Worm (Caenorhabditis elegans): Measurements from ENCODE around the gene toe-1.

The toe-1 gene

DNA sequence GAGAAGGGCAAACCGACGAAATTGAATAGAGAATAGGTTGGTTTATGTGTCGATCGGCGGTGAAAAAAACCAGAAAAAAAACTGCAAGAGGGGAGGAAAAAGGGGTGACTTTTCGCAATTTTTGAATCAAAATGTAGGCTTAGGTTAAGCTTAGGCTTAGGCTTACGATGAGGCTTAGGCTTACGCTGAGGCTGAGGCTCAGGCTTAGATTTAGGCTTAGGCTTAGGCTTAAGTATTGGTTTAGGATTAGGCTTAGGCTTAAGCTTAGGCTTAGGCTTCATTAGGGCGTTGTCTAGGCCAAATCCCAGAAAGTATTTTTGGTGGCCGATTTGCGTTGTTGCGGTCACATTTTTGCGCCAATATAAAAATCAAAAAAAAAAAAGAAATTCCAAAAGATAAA is 29.9 kb downstream of the toe-1 start:
- TF ChIP-seq lsy-12 (tag; optimal IDR thresholded peaks at IDR 0.05) (no peak), ceh-28 (tag; optimal IDR thresholded peaks at IDR 0.05) (no peak), ztf-4 (tag; optimal IDR thresholded peaks at IDR 0.05) (no peak), ceh-16 (tag; optimal IDR thresholded peaks at IDR 0.05) (no peak), egl-27 (tag; optimal IDR thresholded peaks at IDR 0.05) (no peak), nhr-12 (tag; optimal IDR thresholded peaks at IDR 0.05) (no peak), zag-1 (tag; optimal IDR thresholded peaks at IDR 0.05) (no peak), lin-39 (tag; optimal IDR thresholded peaks at IDR 0.05) (no peak), nhr-23 (tag; optimal IDR thresholded peaks at IDR 0.05) (no peak), unc-62 (GFP tag; optimal IDR thresholded peaks at IDR 0.05) (no peak), fkh-2 (tag; optimal IDR thresholded peaks at IDR 0.05) (no peak), nhr-76 (tag; optimal IDR thresholded peaks at IDR 0.05) (no peak), pqm-1 (tag; optimal IDR thresholded peaks at IDR 0.05) (no peak), snpc-4 (tag; optimal IDR thresholded peaks at IDR 0.05) (no peak), sea-2 (GFP tag; optimal IDR thresholded peaks at IDR 0.05) (no peak), nhr-67 (tag; optimal IDR thresholded peaks at IDR 0.05) (no peak), egl-5 (tag; optimal IDR thresholded peaks at IDR 0.05) (no peak)

DNA sequence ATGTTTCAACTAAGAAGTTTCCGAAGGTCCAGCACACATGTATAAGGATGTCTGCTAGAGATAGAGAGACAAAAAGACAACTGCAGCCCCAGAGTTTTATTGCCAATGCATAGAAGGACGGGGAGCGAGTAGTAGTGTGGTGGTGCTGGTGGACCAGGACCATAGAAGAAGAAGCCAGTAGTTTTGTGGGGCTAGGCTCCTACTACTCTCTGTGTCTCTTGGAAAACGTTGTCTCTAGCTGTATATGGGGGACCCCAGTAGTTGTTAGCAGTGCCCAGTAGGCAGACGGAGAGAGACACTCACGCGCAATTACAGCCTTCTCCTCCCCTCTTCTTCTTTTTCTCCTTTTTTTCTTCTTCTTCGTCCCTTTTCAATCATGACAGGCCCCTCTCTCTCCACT is 31.1 kb downstream of the toe-1 start:
- TF ChIP-seq nhr-23 (tag; optimal IDR thresholded peaks at IDR 0.05) (no peak), lin-15B (tag; optimal IDR thresholded peaks at IDR 0.05) (no peak), fkh-2 (tag; optimal IDR thresholded peaks at IDR 0.05) (no peak), ceh-28 (tag; optimal IDR thresholded peaks at IDR 0.05) (no peak), sea-2 (GFP tag; optimal IDR thresholded peaks at IDR 0.05) (no peak), ceh-82 (tag; optimal IDR thresholded peaks at IDR 0.05) (no peak), pha-4 (tag; optimal IDR thresholded peaks at IDR 0.05) (no peak), unc-62 (GFP tag; optimal IDR thresholded peaks at IDR 0.05) (no peak), mdl-1 (tag; optimal IDR thresholded peaks at IDR 0.05) (no peak), nhr-12 (tag; optimal IDR thresholded peaks at IDR 0.05) (no peak), nhr-11 (tag; optimal IDR thresholded peaks at IDR 0.05) (no peak), egl-5 (tag; optimal IDR thresholded peaks at IDR 0.05) (no peak), lin-39 (tag; optimal IDR thresholded peaks at IDR 0.05) (peak; percentile 70), zag-1 (tag; optimal IDR thresholded peaks at IDR 0.05) (no peak), nfya-1 (tag; optimal IDR thresholded peaks at IDR 0.05; ENCODE audit: insufficient read depth) (peak; percentile 65), nhr-43 (tag; optimal IDR thresholded peaks at IDR 0.05; ENCODE audit: poor library complexity, severe bottlenecking) (no peak), hmg-11 (tag; optimal IDR thresholded peaks at IDR 0.05) (peak; percentile 87), egl-27 (tag; optimal IDR thresholded peaks at IDR 0.05) (no peak), R02D3.7 (tag; optimal IDR thresholded peaks at IDR 0.05) (no peak)

DNA sequence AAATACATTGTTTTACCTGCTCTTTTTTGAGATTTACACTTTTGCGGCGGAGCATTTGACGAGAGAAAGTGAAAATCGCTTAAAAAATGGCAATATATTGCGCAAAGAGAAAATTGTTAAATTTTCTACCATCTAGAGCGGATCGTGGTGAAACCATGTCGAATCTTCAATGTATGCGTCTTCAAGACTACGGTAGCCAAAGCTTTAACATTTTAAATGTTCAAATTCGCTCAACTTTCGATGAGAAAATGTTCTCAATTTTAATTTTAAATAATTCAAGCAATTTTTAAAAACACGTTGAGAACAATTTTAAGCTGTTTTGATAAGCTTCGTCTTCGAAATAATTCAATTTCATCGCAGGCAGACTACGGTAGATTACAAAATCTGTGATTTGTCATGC is 35.3 kb downstream of the toe-1 start:
- TF ChIP-seq ceh-9 (tag; optimal IDR thresholded peaks at IDR 0.05) (no peak), nhr-12 (tag; optimal IDR thresholded peaks at IDR 0.05) (no peak), nhr-237 (tag; optimal IDR thresholded peaks at IDR 0.05) (no peak), snpc-4 (tag; optimal IDR thresholded peaks at IDR 0.05) (no peak), sea-2 (GFP tag; optimal IDR thresholded peaks at IDR 0.05) (no peak)

DNA sequence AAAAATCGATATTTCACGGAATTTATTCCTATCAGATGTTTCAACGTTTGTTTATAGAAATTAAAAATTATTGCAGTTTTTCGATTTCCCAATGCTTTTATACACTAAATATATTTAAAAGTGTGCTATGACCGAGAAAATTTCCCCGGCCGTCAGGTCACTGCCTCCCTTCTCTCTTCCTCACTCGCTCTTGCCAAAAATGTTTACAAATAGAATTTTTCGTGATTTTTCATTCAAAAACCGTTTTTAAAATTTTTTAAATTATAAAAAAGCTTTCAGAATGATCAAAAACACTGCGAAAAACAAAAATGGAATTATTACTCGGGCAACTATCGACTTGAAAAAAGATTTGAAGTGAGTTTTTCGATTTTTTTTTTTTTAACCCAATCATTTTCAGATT is 35.9 kb downstream of the toe-1 start, which contains the start of the genes T12C9.7 and vps-18:
Gene T12C9.7, minus strand, starts transcription at position 101 of the 400 bp plus-strand sequence.
Gene vps-18, plus strand, starts transcription at position 280 of the 400 bp plus-strand sequence.
- TF ChIP-seq pha-4 (tag; optimal IDR thresholded peaks at IDR 0.05) (no peak), zag-1 (tag; optimal IDR thresholded peaks at IDR 0.05) (no peak), fkh-2 (tag; optimal IDR thresholded peaks at IDR 0.05) (no peak), lsy-12 (tag; optimal IDR thresholded peaks at IDR 0.05) (no peak), nhr-67 (tag; optimal IDR thresholded peaks at IDR 0.05) (no peak), elt-3 (tag; optimal IDR thresholded peaks at IDR 0.05) (no peak), ztf-4 (tag; optimal IDR thresholded peaks at IDR 0.05) (no peak)

- TF ChIP-seq nhr-77 (tag; optimal IDR thresholded peaks at IDR 0.05) (no peak), lin-39 (tag; optimal IDR thresholded peaks at IDR 0.05) (no peak), ceh-16 (tag; optimal IDR thresholded peaks at IDR 0.05) (no peak), nhr-76 (tag; optimal IDR thresholded peaks at IDR 0.05) (no peak), ceh-9 (tag; optimal IDR thresholded peaks at IDR 0.05) (no peak), daf-12 (tag; optimal IDR thresholded peaks at IDR 0.05) (no peak), mml-1 (tag; optimal IDR thresholded peaks at IDR 0.05) (no peak), lin-15B (tag; optimal IDR thresholded peaks at IDR 0.05) (no peak), unc-62 (GFP tag; optimal IDR thresholded peaks at IDR 0.05) (no peak), mdl-1 (tag; optimal IDR thresholded peaks at IDR 0.05) (no peak), ztf-4 (tag; optimal IDR thresholded peaks at IDR 0.05) (no peak), elt-3 (tag; optimal IDR thresholded peaks at IDR 0.05) (no peak), jun-1 (tag; optimal IDR thresholded peaks at IDR 0.05) (no peak), aly-2 (tag; optimal IDR thresholded peaks at IDR 0.05) (no peak), fkh-2 (tag; optimal IDR thresholded peaks at IDR 0.05) (no peak)
Observed at ce11 chrII:4462842-4463241, 37.9 kb downstream of the toe-1 start.

Measured in whole organism, L3 larva.